Worm (Caenorhabditis elegans) whole organism, L4 larva: ENCODE measurements around the gene eelo-1.

Source experiments
- ZK546.5 ChIP-seq, 2 experiments: sonication (generic microtip); optimal IDR thresholded peaks; 2 replicates each; lab custom pipeline; 2017; ENCODE audit warnings: missing biosample characterization in 2 of 2, missing genetic modification characterization in 2 of 2
- cey-2 ChIP-seq: sonication (generic microtip); optimal IDR thresholded peaks from 3 replicates; lab custom pipeline; 2017; ENCODE audit warnings: missing genetic modification characterization, mild to moderate bottlenecking, missing compliant biosample characterization, antibody characterized with exemption, borderline replicate concordance; ENCODE audit not compliant: insufficient read depth
- dve-1 ChIP-seq: sonication (generic microtip); optimal IDR thresholded peaks from 2 replicates; lab custom pipeline; 2017; ENCODE audit warnings: antibody characterized with exemption, mild to moderate bottlenecking, missing genetic modification characterization, missing compliant biosample characterization; ENCODE audit not compliant: insufficient read depth
- fkh-10 ChIP-seq: fragments of 150-350 bp; optimal IDR thresholded peaks from 2 replicates; lab custom pipeline; 2014; ENCODE audit warnings: missing biosample characterization, missing genetic modification reagents, missing genetic modification characterization
- fos-1 ChIP-seq: fragments of 150-350 bp; optimal IDR thresholded peaks from 2 replicates; lab custom pipeline; 2014; ENCODE audit warnings: missing biosample characterization, missing genetic modification characterization
- gei-8 ChIP-seq: fragments of 200-800 bp; sonication (Bioruptor generic); optimal IDR thresholded peaks from 2 replicates; lab custom pipeline; 2018; ENCODE audit warnings: mild to moderate bottlenecking, missing genetic modification characterization, missing compliant biosample characterization
- jun-1 ChIP-seq: fragments of 150-350 bp; optimal IDR thresholded peaks from 2 replicates; lab custom pipeline; 2014; ENCODE audit warnings: missing biosample characterization, missing genetic modification reagents, missing genetic modification characterization
- pha-4 ChIP-seq, 2 experiments: fragments of 150-350 bp in 1 of 2; fragments of 200-800 bp in 1 of 2; sonication (Bioruptor generic) in 1 of 2; IDR thresholded peaks in 1 of 2; optimal IDR thresholded peaks in 1 of 2; 2 replicates each; pipeline versions ENCODE4 v1.3.6 to Lab custom; 2014 to 2022; ENCODE audit warnings: missing genetic modification characterization in 2 of 2, missing genetic modification reagents in 2 of 2, missing biosample characterization in 1 of 2, missing compliant biosample characterization in 1 of 2
- php-3 ChIP-seq: fragments of 200-800 bp; sonication (Bioruptor generic); IDR thresholded peaks from 2 replicates; pipeline ENCODE4 v1.3.6; 2022; ENCODE audit warnings: missing genetic modification reagents, missing genetic modification characterization, missing compliant biosample characterization
- pqm-1 ChIP-seq: sonication (generic microtip); optimal IDR thresholded peaks from 2 replicates; lab custom pipeline; 2017; ENCODE audit warnings: missing biosample characterization, missing genetic modification characterization
- saeg-2 ChIP-seq: fragments of 200-800 bp; sonication (Bioruptor generic); IDR thresholded peaks from 2 replicates; pipeline ENCODE4 v1.3.6; 2022; ENCODE audit warnings: missing genetic modification reagents, missing genetic modification characterization, missing compliant biosample characterization
- skn-1 ChIP-seq: fragments of 150-350 bp; optimal IDR thresholded peaks from 2 replicates; lab custom pipeline; 2014; ENCODE audit warnings: missing biosample characterization, missing genetic modification characterization
- snpc-4 ChIP-seq: fragments of 150-350 bp; optimal IDR thresholded peaks from 2 replicates; lab custom pipeline; 2014; ENCODE audit warnings: missing biosample characterization, missing genetic modification characterization

- TF ChIP-seq dve-1 (tag; lab: Kevin White, UChicago) (no peak), gei-8 (GFP tag; lab: Kevin White, UChicago) (no peak), fos-1 (tag; lab: Kevin White, UChicago) (no peak), ZK546.5 (tag; optimal IDR thresholded peaks at IDR 0.05; lab: Kevin White, UChicago) (no peak), fkh-10 (GFP tag; lab: Kevin White, UChicago) (no peak), jun-1 (tag; lab: Kevin White, UChicago) (no peak), pha-4 (GFP tag; IDR thresholded peaks at IDR 0.05; lab: Robert Waterston, UW) (0 out of 2 replicates have a peak, but pooled peaks have one; percentile 52), pha-4 (tag; optimal IDR thresholded peaks at IDR 0.05; lab: Kevin White, UChicago) (no peak), snpc-4 (tag; lab: Kevin White, UChicago) (no peak), pqm-1 (no peak), php-3 (no peak), cey-2 (tag; lab: Kevin White, UChicago) (no peak), skn-1 (tag; lab: Kevin White, UChicago) (no peak), saeg-2 (GFP tag; lab: Robert Waterston, UW) (no peak)
These were observed 45.4 kb upstream of the eelo-1 start for ce11 chrIII:1603776-1604175.
